Fruit fly (Drosophila melanogaster): ENCODE data around the gene CG13058.

Gene CG13058

DNA sequence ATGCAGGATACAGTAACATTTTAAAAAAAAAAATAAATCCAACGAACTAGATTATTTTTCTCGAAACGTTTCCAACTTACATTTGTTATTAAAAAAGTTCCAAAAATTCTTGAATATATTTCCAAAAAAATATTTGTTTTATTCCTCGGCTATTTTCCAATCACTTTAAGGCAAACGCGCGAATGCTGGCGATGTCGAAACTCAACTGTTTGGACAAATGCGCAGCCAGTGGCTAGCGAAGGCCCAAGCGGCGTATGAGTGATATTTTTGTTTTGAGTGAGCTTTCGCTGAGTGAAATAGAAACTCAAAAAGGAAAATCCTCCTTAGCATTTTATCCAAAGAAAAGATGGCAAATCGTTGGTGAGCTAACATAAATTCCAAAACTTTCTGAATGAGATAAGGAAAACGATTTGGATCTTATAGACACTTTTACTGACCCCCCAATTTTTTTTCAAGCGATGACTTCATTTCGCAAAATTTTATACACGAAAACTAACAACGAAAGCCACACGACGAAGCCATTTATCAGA lies 30.6 kb downstream of the CG13058 start, which contains the start of gene ringer (continued):
- TF ChIP-seq z (GFP tag; IDR thresholded peaks at IDR 0.05) (peak; percentile 86; the same call in 1 of the 3 replicates), unc-4 (GFP tag; IDR thresholded peaks at IDR 0.05; ENCODE audit: partially characterized antibody) (no peak), Adf1 (GFP tag; IDR thresholded peaks at IDR 0.05) (peak; percentile 8; the same call in 1 of the 2 replicates), ERR (GFP tag; optimal IDR thresholded peaks at IDR 0.05) (no peak), kay (GFP tag; optimal IDR thresholded peaks at IDR 0.05) (no peak), rib (GFP tag; IDR thresholded peaks at IDR 0.05) (peak; percentile 47; the same call in 1 of the 2 replicates), gro (GFP tag; optimal IDR thresholded peaks at IDR 0.05) (peak; percentile 29), Dbx (GFP tag; IDR thresholded peaks at IDR 0.05) (0 out of 3 replicates have a peak, but pooled peaks have one; percentile 31), Med (GFP tag) (peak; percentile 58), caup (GFP tag; optimal IDR thresholded peaks at IDR 0.05; ENCODE audit: severe bottlenecking) (peak; percentile 1), Fer1 (GFP tag; optimal IDR thresholded peaks at IDR 0.05) (peak; percentile 14), schlank (tag; optimal IDR thresholded peaks at IDR 0.05) (no peak), slbo (GFP tag; IDR thresholded peaks at IDR 0.05) (0 out of 2 replicates have a peak, but pooled peaks have one; percentile 39), chm (GFP tag; IDR thresholded peaks at IDR 0.05) (no peak), Hr39 (optimal IDR thresholded peaks at IDR 0.05) (no peak), lab (GFP tag; optimal IDR thresholded peaks at IDR 0.05) (peak; percentile 12), lilli (GFP tag; optimal IDR thresholded peaks at IDR 0.05) (peak; percentile 31), Meics (GFP tag; optimal IDR thresholded peaks at IDR 0.05) (peak; percentile 33), eyg (GFP tag; optimal IDR thresholded peaks at IDR 0.05) (no peak), CG2120 (GFP tag; optimal IDR thresholded peaks at IDR 0.05) (peak; percentile 29), Jarid2 (GFP tag; optimal IDR thresholded peaks at IDR 0.05) (peak; percentile 29), CG17912 (GFP tag; optimal IDR thresholded peaks at IDR 0.05) (no peak), Hmr (GFP tag; optimal IDR thresholded peaks at IDR 0.05) (peak; percentile 48), CG8089 (GFP tag; optimal IDR thresholded peaks at IDR 0.05) (no peak), p53 (GFP tag; optimal IDR thresholded peaks at IDR 0.05) (no peak), sob (GFP tag; IDR thresholded peaks at IDR 0.05) (0 out of 2 replicates have a peak, but pooled peaks have one; percentile 21), CG6254 (GFP tag; optimal IDR thresholded peaks at IDR 0.05) (no peak), CG2678 (tag; optimal IDR thresholded peaks at IDR 0.05) (peak; percentile 16), cg (GFP tag; optimal IDR thresholded peaks at IDR 0.05) (no peak), ftz-f1 (GFP tag; optimal IDR thresholded peaks at IDR 0.05) (peak; percentile 9), CHES-1-like (GFP tag; optimal IDR thresholded peaks at IDR 0.05) (no peak), slp2 (GFP tag; optimal IDR thresholded peaks at IDR 0.05) (no peak), CG12659 (GFP tag; optimal IDR thresholded peaks at IDR 0.05) (peak; percentile 8), HHEX (GFP tag; optimal IDR thresholded peaks at IDR 0.05) (peak; percentile 34), CG1602 (GFP tag; optimal IDR thresholded peaks at IDR 0.05) (no peak), CG8290 (GFP tag; optimal IDR thresholded peaks at IDR 0.05) (no peak), CG8290 (tag; optimal IDR thresholded peaks at IDR 0.05) (peak in 1 of 2 experiments; percentile 52), Deaf1 (tag; optimal IDR thresholded peaks at IDR 0.05) (peak; percentile 65)

DNA sequence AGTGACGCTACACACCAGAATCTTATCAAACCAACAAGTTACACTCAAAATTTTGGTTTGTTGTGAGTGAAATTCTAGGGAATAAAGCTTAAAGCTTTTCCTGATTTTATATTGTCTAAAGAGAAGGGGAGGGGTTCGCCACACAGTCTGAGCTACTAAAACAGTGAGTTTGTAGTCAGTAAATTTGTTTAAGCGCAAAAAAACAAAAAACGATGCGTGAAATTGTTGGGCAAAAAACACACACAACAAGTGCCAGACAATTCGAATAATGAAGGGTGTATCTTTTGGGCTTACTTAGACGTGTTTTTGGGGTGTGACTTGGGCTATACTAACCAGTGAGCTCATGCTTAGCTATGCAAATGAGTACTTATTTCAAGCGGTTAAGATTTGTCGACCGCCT lies 31.2 kb downstream of the CG13058 start:
- TF ChIP-seq Med (GFP tag) (peak; percentile 53), Rfx (GFP tag; IDR thresholded peaks at IDR 0.05) (peak; percentile 26; the same call in 1 of the 2 replicates), amos (GFP tag; IDR thresholded peaks at IDR 0.05; ENCODE audit: partially characterized antibody) (peak; percentile 31; the same call in 1 of the 2 replicates), sens (GFP tag) (peak; percentile 56), z (GFP tag; IDR thresholded peaks at IDR 0.05) (peak; percentile 88; the same call in 2 of the 3 replicates), CG15696 (tag; optimal IDR thresholded peaks at IDR 0.05) (no peak), CG3281 (GFP tag; optimal IDR thresholded peaks at IDR 0.05) (peak; percentile 2), CG6791 (GFP tag; IDR thresholded peaks at IDR 0.05; ENCODE audit: partially characterized antibody) (no peak), lab (GFP tag; optimal IDR thresholded peaks at IDR 0.05) (peak; percentile 29), CG8290 (GFP tag; optimal IDR thresholded peaks at IDR 0.05) (no peak), CG8290 (tag; optimal IDR thresholded peaks at IDR 0.05) (peak in 1 of 2 experiments; percentile 7), Sox100B (GFP tag; optimal IDR thresholded peaks at IDR 0.05) (no peak), CG12769 (tag; optimal IDR thresholded peaks at IDR 0.05) (peak; percentile 18), Max (GFP tag; optimal IDR thresholded peaks at IDR 0.05) (no peak), CG32767 (GFP tag; IDR thresholded peaks at IDR 0.05) (no peak), CG3065 (GFP tag; optimal IDR thresholded peaks at IDR 0.05) (no peak), sna (GFP tag; IDR thresholded peaks at IDR 0.05; ENCODE audit: partially characterized antibody) (no peak)

Measured in whole organism, embryonic.